Worm (Caenorhabditis elegans) whole organism, midembryonic: ENCODE results near the gene lat-2.

ENCODE experiments used
- T22C8.4 ChIP-seq: fragments of 200-800 bp; sonication (Bioruptor generic); IDR thresholded peaks from 2 replicates; pipeline ENCODE4 v1.3.6; 2022; ENCODE audit warnings: missing genetic modification characterization, missing compliant biosample characterization
- cog-1 ChIP-seq: sonication (generic microtip); optimal IDR thresholded peaks from 2 replicates; lab custom pipeline; 2016; ENCODE audit warnings: missing genetic modification characterization, missing compliant biosample characterization
- flt-1 ChIP-seq: fragments of 200-800 bp; sonication (Bioruptor generic); IDR thresholded peaks from 2 replicates; pipeline ENCODE4 v1.3.6; 2022; ENCODE audit warnings: missing genetic modification characterization, missing compliant biosample characterization
- klf-2 ChIP-seq: fragments of 200-800 bp; sonication (Bioruptor generic); conservative IDR thresholded peaks from 2 replicates; pipeline ENCODE4 v1.3.6; 2022; ENCODE audit warnings: missing genetic modification reagents, missing genetic modification characterization, missing compliant biosample characterization
- med-1 ChIP-seq: sonication (generic microtip); optimal IDR thresholded peaks from 2 replicates; lab custom pipeline; 2017; ENCODE audit warnings: missing genetic modification characterization, mild to moderate bottlenecking, missing compliant biosample characterization, antibody characterized with exemption, missing genetic modification reagents; ENCODE audit not compliant: insufficient read depth
- ref-1 ChIP-seq: fragments of 200-800 bp; sonication (Bioruptor generic); conservative IDR thresholded peaks from 2 replicates; pipeline ENCODE4 v1.3.6; 2022; ENCODE audit warnings: missing genetic modification reagents, missing genetic modification characterization, missing compliant biosample characterization
- tab-1 ChIP-seq: fragments of 200-800 bp; sonication (Bioruptor generic); IDR thresholded peaks from 2 replicates; pipeline ENCODE4 v1.3.6; 2022; ENCODE audit warnings: missing genetic modification characterization, missing compliant biosample characterization
- ztf-23 ChIP-seq: fragments of 200-800 bp; sonication (Bioruptor generic); IDR thresholded peaks from 2 replicates; pipeline ENCODE4 v1.3.6; 2022; ENCODE audit warnings: missing genetic modification reagents, missing genetic modification characterization, missing compliant biosample characterization
- ztf-29 ChIP-seq: fragments of 200-800 bp; sonication (Bioruptor generic); IDR thresholded peaks from 2 replicates; pipeline ENCODE4 v1.3.6; 2022; ENCODE audit warnings: missing genetic modification reagents, missing genetic modification characterization, missing compliant biosample characterization

The lat-2 gene

ce11 chrII:4326420-4326819 lies 32.4 kb upstream of the lat-2 start, which contains the start of gene pfd-2:
TSS of gene pfd-2 (plus strand) at chrII:4326720.
- TF ChIP-seq tab-1 (GFP tag; lab: Robert Waterston, UW) (no peak), flt-1 (GFP tag; lab: Robert Waterston, UW) (no peak), T22C8.4 (GFP tag; lab: Robert Waterston, UW) (no peak), klf-2 (no peak), med-1 (GFP tag; lab: Kevin White, UChicago) (no peak), ref-1 (GFP tag; lab: Robert Waterston, UW) (no peak), cog-1 (no peak), ztf-29 (GFP tag; lab: Robert Waterston, UW) (no peak), ztf-23 (GFP tag; lab: Robert Waterston, UW) (no peak)

ce11 chrII:4328716-4329115 lies 30.1 kb upstream of the lat-2 start, which contains the start of gene H20J04.4:
TSS of gene H20J04.4 (plus strand) at chrII:4329016.
- TF ChIP-seq klf-2 (no peak), ztf-29 (GFP tag; lab: Robert Waterston, UW) (no peak), T22C8.4 (GFP tag; lab: Robert Waterston, UW) (no peak), ref-1 (GFP tag; lab: Robert Waterston, UW) (no peak), ztf-23 (GFP tag; lab: Robert Waterston, UW) (no peak), cog-1 (no peak), med-1 (GFP tag; lab: Kevin White, UChicago) (no peak), flt-1 (GFP tag; lab: Robert Waterston, UW) (no peak), tab-1 (GFP tag; lab: Robert Waterston, UW) (no peak)

ce11 chrII:4334448-4334847 lies 24.4 kb upstream of the lat-2 start, which contains the start of gene madf-3:
TSS of gene madf-3 (plus strand) at chrII:4334748.
- no peak for TF ChIP-seq T22C8.4 (GFP tag; lab: Robert Waterston, UW)
- no peak for TF ChIP-seq cog-1
- TF ChIP-seq ztf-29 (GFP tag; lab: Robert Waterston, UW): no peak
- no peak for TF ChIP-seq tab-1 (GFP tag; lab: Robert Waterston, UW)
- TF ChIP-seq klf-2: no peak
- no peak for TF ChIP-seq ref-1 (GFP tag; lab: Robert Waterston, UW)
- no peak for TF ChIP-seq ztf-23 (GFP tag; lab: Robert Waterston, UW)
- TF ChIP-seq med-1 (GFP tag; lab: Kevin White, UChicago): no peak
- no peak for TF ChIP-seq flt-1 (GFP tag; lab: Robert Waterston, UW)

- TF ChIP-seq ref-1 (GFP tag; lab: Robert Waterston, UW): no peak
- TF ChIP-seq flt-1 (GFP tag; lab: Robert Waterston, UW): no peak
- no peak for TF ChIP-seq ztf-29 (GFP tag; lab: Robert Waterston, UW)
- TF ChIP-seq ztf-23 (GFP tag; lab: Robert Waterston, UW): no peak
- TF ChIP-seq tab-1 (GFP tag; lab: Robert Waterston, UW): no peak
- TF ChIP-seq cog-1: no peak
- TF ChIP-seq T22C8.4 (GFP tag; lab: Robert Waterston, UW): no peak
- no peak for TF ChIP-seq klf-2
- TF ChIP-seq med-1 (GFP tag; lab: Kevin White, UChicago): no peak
These were observed 21.1 kb upstream of the lat-2 start for ce11 chrII:4337731-4338130.

- TF ChIP-seq T22C8.4 (GFP tag; lab: Robert Waterston, UW) (no peak), ztf-29 (GFP tag; lab: Robert Waterston, UW) (no peak), ztf-23 (GFP tag; lab: Robert Waterston, UW) (no peak), cog-1 (no peak), ref-1 (GFP tag; lab: Robert Waterston, UW) (no peak), med-1 (GFP tag; lab: Kevin White, UChicago) (no peak), tab-1 (GFP tag; lab: Robert Waterston, UW) (no peak), klf-2 (no peak)
These were observed 19.0 kb upstream of the lat-2 start, which contains the start of gene athp-2 for ce11 chrII:4339882-4340281. TSS of gene athp-2 (plus strand) at chrII:4340182.

- TF ChIP-seq ztf-29 (GFP tag; lab: Robert Waterston, UW) (no peak), ztf-23 (GFP tag; lab: Robert Waterston, UW) (no peak), ref-1 (GFP tag; lab: Robert Waterston, UW) (no peak), cog-1 (no peak), T22C8.4 (GFP tag; lab: Robert Waterston, UW) (no peak), flt-1 (GFP tag; lab: Robert Waterston, UW) (no peak), tab-1 (GFP tag; lab: Robert Waterston, UW) (no peak), med-1 (GFP tag; lab: Kevin White, UChicago) (no peak), klf-2 (no peak)
These were observed 17.4 kb upstream of the lat-2 start for ce11 chrII:4341484-4341883.

ce11 chrII:4344317-4344716 lies 14.5 kb upstream of the lat-2 start:
- TF ChIP-seq ref-1 (GFP tag; lab: Robert Waterston, UW): no peak
- TF ChIP-seq cog-1: no peak

ce11 chrII:4350888-4351287 lies 8.0 kb upstream of the lat-2 start, which contains the start of gene H20J04.9:
TSS of gene H20J04.9 (plus strand) at chrII:4351188.
- no peak for TF ChIP-seq T22C8.4 (GFP tag; lab: Robert Waterston, UW)

- TF ChIP-seq T22C8.4 (GFP tag; lab: Robert Waterston, UW): no peak
- TF ChIP-seq cog-1: no peak
- TF ChIP-seq tab-1 (GFP tag; lab: Robert Waterston, UW): no peak
- no peak for TF ChIP-seq ztf-29 (GFP tag; lab: Robert Waterston, UW)
- TF ChIP-seq ref-1 (GFP tag; lab: Robert Waterston, UW): no peak
- TF ChIP-seq klf-2: no peak
- no peak for TF ChIP-seq ztf-23 (GFP tag; lab: Robert Waterston, UW)
- no peak for TF ChIP-seq med-1 (GFP tag; lab: Kevin White, UChicago)
- no peak for TF ChIP-seq flt-1 (GFP tag; lab: Robert Waterston, UW)
These were observed 3.6 kb upstream of the lat-2 start, which contains the start of the genes H20J04.7 and H20J04.1 for ce11 chrII:4355217-4355616. TSS of gene H20J04.7 (minus strand) at chrII:4355317. TSS of gene H20J04.1 (plus strand) at chrII:4355613.

- TF ChIP-seq tab-1 (GFP tag; lab: Robert Waterston, UW) (no peak), cog-1 (no peak), ref-1 (GFP tag; lab: Robert Waterston, UW) (no peak), flt-1 (GFP tag; lab: Robert Waterston, UW) (no peak), ztf-23 (GFP tag; lab: Robert Waterston, UW) (no peak), T22C8.4 (GFP tag; lab: Robert Waterston, UW) (no peak), med-1 (GFP tag; lab: Kevin White, UChicago) (no peak), klf-2 (no peak), ztf-29 (GFP tag; lab: Robert Waterston, UW) (no peak)
These were observed 354 bp downstream of the lat-2 start for ce11 chrII:4359219-4359618.
